Worm (Caenorhabditis elegans) whole organism, L2 larva: ENCODE measurements around the gene K07C5.3.

Source experiments
- R02D3.7 ChIP-seq: fragments of 150-350 bp; optimal IDR thresholded peaks from 2 replicates; lab custom pipeline; 2014; ENCODE audit warnings: missing biosample characterization, missing genetic modification characterization
- Y55F3AM.14 ChIP-seq: fragments of 200-800 bp; sonication (Bioruptor generic); optimal IDR thresholded peaks from 2 replicates; lab custom pipeline; 2018; ENCODE audit warnings: mild to moderate bottlenecking, missing genetic modification characterization, missing compliant biosample characterization
- ama-1 ChIP-seq: fragments of 150-350 bp; optimal IDR thresholded peaks from 2 replicates; lab custom pipeline; 2018; ENCODE audit warnings: inconsistent platforms
- crh-2 ChIP-seq: sonication (generic microtip); optimal IDR thresholded peaks from 2 replicates; lab custom pipeline; 2017; ENCODE audit warnings: missing biosample characterization, missing genetic modification characterization
- lin-11 ChIP-seq: fragments of 150-350 bp; sonication (generic microtip); optimal IDR thresholded peaks from 2 replicates; lab custom pipeline; 2014; ENCODE audit warnings: missing biosample characterization, missing genetic modification characterization, inconsistent platforms, mixed read lengths
- lin-39 ChIP-seq: fragments of 150-350 bp; optimal IDR thresholded peaks from 2 replicates; lab custom pipeline; 2014; ENCODE audit warnings: missing biosample characterization, missing genetic modification reagents, missing genetic modification characterization
- lsy-2 ChIP-seq, 2 experiments: fragments of 150-350 bp in 1 of 2; sonication (generic microtip) in 1 of 2; optimal IDR thresholded peaks; 2 replicates each; lab custom pipeline; 2014 to 2017; ENCODE audit warnings: missing biosample characterization in 2 of 2, missing genetic modification characterization in 2 of 2
- nhr-25 ChIP-seq: fragments of 150-350 bp; sonication (generic microtip); optimal IDR thresholded peaks from 3 replicates; lab custom pipeline; 2014; ENCODE audit warnings: missing biosample characterization, missing genetic modification characterization
- peb-1 ChIP-seq: fragments of 150-350 bp; optimal IDR thresholded peaks from 2 replicates; lab custom pipeline; 2014; ENCODE audit warnings: missing biosample characterization, missing genetic modification characterization
- unc-39 ChIP-seq: fragments of 150-350 bp; optimal IDR thresholded peaks from 2 replicates; lab custom pipeline; 2014; ENCODE audit warnings: missing biosample characterization, missing genetic modification characterization

DNA sequence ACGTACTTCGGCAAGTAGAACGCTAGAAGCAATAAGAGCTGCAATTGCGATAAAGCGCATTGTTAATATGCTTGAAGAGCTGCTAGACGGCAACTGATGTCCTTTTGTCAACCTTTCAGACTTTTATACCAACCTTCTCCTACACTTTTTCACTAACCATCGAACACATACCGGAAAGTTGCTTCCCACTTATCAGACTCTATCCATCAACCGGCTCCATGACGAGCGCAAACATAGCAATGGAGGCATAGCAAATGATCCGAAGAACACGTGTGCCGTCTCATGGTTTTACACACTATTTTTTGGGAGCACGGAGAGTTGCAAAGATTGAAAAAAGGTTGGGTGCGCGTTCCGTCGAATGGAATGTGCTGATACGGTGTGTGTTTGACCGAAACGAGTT, 38.9 kb downstream of the K07C5.3 start, which contains the start of gene abu-1:
- no peak for TF ChIP-seq crh-2
- TF ChIP-seq R02D3.7 (tag; lab: Kevin White, UChicago): no peak
- no peak for TF ChIP-seq lin-11 (tag; lab: Kevin White, UChicago)
- no peak for TF ChIP-seq lin-39 (tag; lab: Kevin White, UChicago)
- TF ChIP-seq peb-1: no peak
- TF ChIP-seq nhr-25: no peak
- TF ChIP-seq ama-1: no peak
- TF ChIP-seq unc-39 (tag; lab: Kevin White, UChicago): no peak
- TF ChIP-seq Y55F3AM.14: no peak
- TF ChIP-seq lsy-2 (tag; optimal IDR thresholded peaks at IDR 0.05; lab: Kevin White, UChicago): no peak
